Worm (Caenorhabditis elegans): ENCODE data around the gene pie-1.
"Not testable (repeated sequence)": the region's sequence is repeated elsewhere in the genome, so short reads cannot be mapped to it uniquely, and the experiment has no call there.

Gene pie-1

DNA sequence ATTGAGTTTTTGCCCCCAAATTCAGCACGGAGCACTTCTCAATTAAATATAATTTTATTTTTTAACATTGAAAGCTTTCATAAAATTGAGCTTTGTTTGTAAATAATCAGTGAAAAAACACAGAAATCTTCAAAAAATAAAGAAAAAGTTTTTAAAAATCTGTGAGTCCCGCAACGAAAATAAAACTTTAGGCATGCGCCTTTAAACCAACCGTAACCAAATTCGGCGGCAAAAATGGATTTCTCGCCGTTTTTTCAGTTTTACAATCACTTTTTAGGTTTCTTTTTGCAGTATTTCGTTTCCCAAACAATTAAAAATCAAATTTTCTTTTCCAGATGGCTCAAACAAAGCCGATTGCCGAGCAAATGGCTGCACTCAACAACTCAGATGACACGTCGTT, at the start of gene pie-1:
Gene pie-1 (plus strand): TSS at position 336 of the 400 bp plus-strand sequence.
- TF ChIP-seq unc-62 (GFP tag; optimal IDR thresholded peaks at IDR 0.05) = no peak

DNA sequence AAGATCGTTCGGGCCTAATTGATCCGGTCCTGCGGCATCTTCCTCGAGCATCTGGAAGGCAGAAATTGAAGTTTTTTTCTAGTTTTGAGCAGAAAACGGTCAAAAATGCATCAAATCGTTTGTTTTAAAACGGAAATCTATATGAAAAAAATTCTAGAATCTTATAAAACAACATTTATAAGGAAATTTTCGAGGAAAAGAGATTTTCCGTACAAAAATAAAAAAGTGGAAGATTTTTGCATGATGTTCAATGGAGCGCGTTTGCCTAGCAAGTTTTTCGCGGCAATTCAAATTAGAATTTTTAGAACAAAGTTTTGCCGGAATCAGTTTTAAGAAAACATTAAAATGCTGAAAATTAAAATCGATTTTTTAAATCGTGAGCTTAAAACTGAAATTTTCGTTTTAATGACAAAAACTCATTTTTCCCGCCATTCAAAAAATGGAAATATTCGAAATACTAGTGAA, 49.5 kb upstream of the pie-1 start, which contains the start of gene pph-4.2:
Gene pph-4.2 (minus strand): TSS at position 51 of the 465 bp plus-strand sequence.
- no peak for TF ChIP-seq unc-62 (GFP tag; optimal IDR thresholded peaks at IDR 0.05)

DNA sequence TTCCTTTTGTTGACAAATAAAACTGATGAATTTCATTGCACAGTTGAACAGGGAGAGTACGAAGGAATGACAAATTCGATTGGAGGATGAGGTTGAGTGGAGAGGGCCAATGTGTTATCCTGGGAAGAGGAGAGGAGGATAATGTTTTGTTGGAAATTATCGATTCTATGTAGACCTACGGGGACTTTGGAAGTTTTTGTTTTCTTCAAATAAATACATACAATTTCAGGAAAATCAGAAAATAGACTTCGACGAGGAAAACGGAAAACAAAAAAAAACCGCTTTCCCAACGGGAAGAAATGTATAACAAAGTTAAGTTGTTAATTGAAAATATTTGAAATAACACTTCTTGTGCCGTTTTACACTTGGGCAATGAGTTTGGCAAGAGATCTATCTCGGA, 43.0 kb upstream of the pie-1 start, which contains the start of gene Y49E10.4:
Gene Y49E10.4 (minus strand): TSS at position 101 of the 400 bp plus-strand sequence.
- not testable (repeated sequence) for TF ChIP-seq unc-62 (GFP tag; optimal IDR thresholded peaks at IDR 0.05)

DNA sequence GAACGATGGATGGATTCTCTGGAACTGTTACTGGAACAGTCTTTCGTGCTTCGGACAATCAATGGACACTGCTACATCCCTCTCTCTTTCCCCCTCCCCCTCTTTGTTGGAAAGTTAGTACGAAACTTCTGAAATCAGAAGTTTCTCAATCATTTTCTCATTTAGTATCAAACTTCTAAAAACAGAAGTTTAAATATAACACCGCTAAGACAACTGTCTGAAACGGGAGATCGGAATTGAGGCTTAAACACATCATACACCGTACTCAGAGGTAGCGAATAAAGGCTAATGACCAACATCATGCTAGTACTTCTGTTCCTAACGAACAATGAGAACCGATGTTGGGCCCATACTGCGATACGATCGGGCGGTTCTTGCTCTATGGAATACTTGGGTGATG, 40.1 kb upstream of the pie-1 start, which contains the start of gene Y49E10.30:
Gene Y49E10.30 (plus strand): TSS at position 301 of the 400 bp plus-strand sequence.
- not testable (repeated sequence) for TF ChIP-seq unc-62 (GFP tag; optimal IDR thresholded peaks at IDR 0.05)

DNA sequence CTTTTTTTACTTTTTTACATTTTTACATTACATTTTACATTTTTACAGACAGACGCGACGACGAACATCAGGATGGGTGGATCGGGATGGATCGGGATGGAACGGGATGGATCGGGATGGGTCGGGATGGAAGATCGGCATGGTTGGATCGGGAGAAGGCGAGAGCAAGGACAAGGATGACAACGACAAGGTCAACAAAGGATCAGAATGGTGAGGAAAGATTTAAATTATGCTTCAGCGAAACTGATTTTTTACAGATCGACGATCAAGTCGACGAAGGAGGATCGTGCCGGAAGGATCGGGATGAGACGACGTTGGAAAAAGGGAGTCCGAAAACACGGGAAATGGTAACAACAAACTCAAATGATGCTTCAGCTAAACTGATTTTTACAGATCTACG, 38.6 kb upstream of the pie-1 start:
- TF ChIP-seq unc-62 (GFP tag; optimal IDR thresholded peaks at IDR 0.05) = no peak

DNA sequence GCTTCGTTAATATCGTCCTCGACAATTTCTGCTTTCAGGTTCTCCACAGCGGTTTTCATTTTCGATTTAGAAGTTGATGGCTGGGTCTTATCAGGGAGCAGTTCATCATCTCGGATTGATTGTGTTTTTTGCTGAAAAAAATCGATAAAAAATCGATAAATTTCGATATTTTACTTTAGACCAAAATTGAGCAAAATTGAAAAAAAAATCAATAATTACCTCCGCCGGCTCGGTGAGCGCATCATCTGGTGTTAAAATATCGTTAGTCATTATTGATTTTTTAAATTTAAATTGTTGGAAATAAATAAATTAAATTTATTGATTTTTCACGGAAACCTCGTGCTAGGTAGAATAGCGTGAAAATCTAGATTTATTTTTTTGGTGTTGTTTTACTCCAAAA, 31.6 kb upstream of the pie-1 start, which contains the start of gene Y49E10.10:
Gene Y49E10.10 (plus strand): TSS at position 381 of the 400 bp plus-strand sequence.
- no peak for TF ChIP-seq unc-62 (GFP tag; optimal IDR thresholded peaks at IDR 0.05)

DNA sequence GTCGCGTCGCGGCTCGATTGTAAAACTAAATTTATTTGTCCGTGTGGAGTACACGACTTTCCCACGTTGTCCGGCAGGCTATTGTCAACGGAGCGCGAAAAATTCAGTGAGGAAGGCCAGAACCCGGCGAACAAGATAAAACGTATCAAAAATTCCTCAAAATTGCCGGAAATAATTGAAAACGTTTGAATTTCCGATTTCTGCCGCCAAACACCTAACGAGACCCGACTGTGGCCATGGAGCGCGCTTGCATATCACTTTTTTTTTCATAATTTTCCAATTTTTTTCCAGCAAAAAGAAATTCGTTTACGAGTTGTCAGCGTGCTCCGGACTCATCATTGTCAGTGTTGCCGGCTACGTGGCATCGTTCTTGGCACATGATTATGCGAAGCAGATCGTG, 28.2 kb upstream of the pie-1 start:
- TF ChIP-seq unc-62 (GFP tag; optimal IDR thresholded peaks at IDR 0.05) = no peak

DNA sequence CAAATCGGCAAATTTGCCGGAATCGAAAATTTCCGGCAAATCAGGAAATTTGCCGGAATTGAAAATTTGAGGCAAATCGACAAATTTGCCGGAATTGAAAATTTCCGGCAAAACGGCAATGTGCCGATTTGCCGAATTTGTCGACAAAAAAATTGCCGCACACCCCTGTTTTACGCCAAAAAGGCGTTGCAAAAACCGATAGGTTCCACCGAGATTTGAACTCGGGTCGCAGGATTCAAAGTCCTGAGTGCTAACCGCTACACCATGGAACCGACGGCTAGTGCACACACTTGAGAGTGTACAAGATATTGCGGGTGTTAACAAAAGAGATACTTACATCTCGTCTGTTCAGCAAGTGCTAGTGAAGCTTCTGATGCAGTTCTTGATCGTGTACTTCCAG, 27.0 kb upstream of the pie-1 start:
- TF ChIP-seq unc-62 (GFP tag; optimal IDR thresholded peaks at IDR 0.05) = no peak

DNA sequence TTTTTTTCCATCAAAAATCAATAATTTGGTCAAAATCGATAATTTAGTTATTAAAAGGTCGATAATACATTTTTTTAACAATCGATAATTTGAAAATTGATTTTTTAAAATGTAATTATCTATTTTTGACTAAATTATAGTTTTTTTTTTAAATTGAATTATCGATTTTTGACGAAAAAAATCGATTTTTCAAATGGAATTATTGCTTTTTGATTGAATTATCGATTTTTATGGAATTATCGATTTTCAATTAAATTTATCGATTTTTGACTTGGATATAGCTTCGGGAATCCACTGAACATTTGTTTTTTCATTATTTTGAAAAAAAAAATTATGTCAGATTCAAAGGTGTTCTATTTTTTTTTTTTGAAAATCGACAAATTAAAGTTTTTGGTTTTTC, 16.4 kb upstream of the pie-1 start:
- no peak for TF ChIP-seq unc-62 (GFP tag; optimal IDR thresholded peaks at IDR 0.05)

DNA sequence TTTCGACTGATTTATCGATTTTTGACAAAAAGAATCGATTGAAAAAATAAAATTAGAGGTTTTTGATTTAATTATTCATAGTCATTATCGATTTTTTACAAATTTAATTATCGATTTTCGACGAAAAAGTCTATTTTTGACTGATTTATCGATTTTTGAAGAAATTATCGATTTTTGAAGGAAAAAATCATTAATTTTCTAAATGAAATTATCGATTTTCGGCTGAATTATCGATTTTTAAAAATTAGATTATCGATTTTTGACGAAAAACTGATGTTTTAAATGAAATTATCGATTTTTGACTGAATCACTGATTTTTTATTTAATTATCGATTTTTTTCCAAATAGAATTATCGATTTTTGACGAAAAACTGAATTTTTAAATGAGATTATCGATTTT, 15.6 kb upstream of the pie-1 start:
- no peak for TF ChIP-seq unc-62 (GFP tag; optimal IDR thresholded peaks at IDR 0.05)

DNA sequence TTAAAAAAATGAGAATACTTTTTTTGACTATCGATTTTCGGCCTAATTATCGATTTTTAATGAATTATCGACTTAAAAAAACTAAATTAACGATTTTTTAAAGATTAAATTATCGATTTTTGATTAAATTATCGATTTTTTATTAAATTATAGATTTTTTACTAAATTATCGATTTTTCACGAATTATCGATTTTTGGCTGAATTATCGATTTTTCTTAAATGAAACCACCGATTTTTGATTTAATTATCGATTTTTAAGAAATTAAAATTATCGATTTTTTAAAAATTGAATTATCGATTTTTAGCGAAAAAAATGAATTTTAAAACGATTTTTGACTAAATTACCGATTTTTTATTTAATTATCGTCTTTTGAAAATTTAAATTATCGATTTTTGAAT, 15.0 kb upstream of the pie-1 start:
- no peak for TF ChIP-seq unc-62 (GFP tag; optimal IDR thresholded peaks at IDR 0.05)

DNA sequence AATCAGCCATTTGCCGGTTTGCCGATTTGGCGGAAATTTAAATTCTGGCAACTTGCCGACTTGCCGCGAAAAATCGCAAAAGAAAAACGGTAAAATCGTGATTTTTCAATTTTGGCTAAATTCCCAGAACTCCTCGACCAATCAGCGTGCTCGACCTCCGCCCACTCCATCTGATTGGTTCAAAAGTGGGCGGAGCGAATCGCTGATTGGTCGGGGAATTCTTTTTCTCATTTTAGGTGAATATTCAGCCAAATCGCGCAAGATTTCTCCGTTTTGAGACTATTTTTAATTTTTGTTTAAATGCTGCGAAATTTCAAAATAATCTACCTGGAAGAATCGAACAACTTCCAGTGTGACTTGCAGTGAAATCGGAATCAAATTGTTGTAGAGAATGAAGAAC, 12.2 kb upstream of the pie-1 start:
- no peak for TF ChIP-seq unc-62 (GFP tag; optimal IDR thresholded peaks at IDR 0.05)

DNA sequence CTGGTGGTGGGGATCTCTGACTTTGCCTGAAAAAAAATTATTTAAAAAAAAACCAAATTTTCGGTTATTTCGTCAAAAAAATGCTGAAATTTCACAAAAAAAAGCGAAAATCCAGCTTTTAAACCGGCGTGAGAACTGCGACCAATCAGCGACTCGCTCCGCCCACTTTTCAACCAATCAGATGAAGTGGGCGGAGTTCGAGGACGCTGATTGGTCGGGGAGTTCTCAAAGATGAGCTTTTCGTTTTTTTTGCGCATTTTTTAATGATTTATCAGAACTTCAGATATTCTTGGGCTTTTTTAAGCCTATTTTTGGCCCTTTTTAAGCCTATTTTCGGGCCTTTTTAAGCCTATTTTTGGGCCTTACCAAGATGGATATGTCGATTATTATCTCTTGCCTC, 6.4 kb upstream of the pie-1 start:
- TF ChIP-seq unc-62 (GFP tag; optimal IDR thresholded peaks at IDR 0.05) = no peak

DNA sequence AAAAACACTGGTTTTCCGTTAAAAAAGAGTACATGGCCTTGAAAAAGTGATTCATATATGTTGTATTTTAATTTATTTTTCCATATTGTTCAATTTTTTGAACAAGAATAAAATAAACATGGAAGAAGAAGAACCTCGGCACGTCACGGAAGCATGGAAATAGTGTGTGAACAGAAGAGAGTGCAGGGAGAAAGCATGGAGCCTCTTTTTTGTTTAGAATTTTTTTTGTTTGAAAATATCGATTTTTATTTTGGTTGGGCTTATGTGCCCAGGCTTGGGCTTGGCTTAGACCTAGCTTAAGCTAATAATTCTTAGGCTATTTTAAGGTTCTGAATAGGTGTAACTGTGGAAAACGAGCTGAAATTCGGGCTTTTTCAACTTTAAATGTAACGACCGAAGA, 5.0 kb upstream of the pie-1 start, which contains the start of gene tat-1:
Gene tat-1 (minus strand): TSS at position 11 of the 400 bp plus-strand sequence.
- no peak for TF ChIP-seq unc-62 (GFP tag; optimal IDR thresholded peaks at IDR 0.05)

DNA sequence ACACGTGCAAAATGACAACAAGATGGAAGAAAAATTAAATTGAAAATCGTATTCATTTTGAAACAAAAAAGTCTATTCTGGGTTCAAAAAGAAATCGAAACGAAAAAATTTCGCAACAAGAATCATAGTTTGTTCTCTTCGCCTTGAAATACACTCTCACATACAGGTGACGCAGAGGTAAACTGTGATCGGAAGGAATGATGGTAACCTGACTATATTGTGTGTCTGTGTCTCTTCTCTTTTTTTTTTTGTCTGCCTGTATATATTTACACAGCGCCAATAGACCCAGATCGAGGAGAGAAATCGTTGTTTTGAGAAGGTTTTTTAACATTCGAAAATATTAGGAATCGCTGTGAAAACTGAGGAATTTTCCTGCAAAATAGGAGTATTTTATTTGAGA, 2.6 kb upstream of the pie-1 start:
- TF ChIP-seq unc-62 (GFP tag; optimal IDR thresholded peaks at IDR 0.05) = no peak

DNA sequence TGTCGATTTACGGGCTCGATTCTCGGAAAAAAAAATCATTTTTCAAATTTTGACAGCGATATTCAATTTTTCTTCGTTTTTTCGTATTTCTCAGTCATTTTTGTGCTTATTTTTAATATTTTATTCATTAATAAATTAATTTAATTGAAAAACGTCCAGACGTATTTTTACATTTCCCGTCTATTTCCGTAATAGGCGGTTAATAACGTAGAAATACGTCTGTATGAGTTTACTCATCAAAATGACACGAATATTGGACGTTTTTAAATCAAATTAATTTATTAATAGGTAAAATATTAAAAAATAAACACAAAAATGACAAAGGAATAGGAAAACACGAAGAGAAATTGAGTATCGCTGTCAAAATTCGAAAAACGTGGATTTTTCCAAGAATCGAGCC, 2.0 kb upstream of the pie-1 start:
- TF ChIP-seq unc-62 (GFP tag; optimal IDR thresholded peaks at IDR 0.05) = no peak

DNA sequence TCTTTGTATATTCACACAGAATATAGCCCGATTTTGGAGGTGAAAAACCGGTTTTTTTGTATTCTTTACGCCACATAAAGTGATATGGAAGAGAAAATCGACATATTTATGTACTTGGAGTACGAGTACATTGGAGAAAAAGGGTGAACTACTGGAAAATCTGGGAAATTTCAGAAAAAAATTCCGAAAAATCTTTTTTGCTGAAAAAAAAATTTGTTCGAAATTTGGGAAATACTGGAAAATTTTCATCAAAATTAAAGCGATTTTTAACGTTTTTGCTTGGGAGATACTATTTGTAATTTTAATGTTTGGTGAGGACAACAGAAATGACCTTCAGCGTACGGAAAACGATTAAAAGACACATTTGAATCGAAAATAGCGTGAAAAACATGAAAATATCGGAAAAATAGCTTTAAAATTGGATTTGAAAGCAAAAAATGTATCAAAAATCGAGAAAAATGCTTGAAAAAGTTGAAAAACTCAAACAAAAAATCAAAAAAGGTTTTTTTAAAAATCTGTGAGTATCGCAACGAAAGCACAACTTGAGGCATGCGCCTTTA, 767 bp upstream of the pie-1 start:
- TF ChIP-seq unc-62 (GFP tag; optimal IDR thresholded peaks at IDR 0.05) = no peak

Data from whole organism, dauer.